Worm (Caenorhabditis elegans) whole organism, L1 larva: ENCODE data around the gene dhs-30.

Experiments used
- ceh-63 ChIP-seq: fragments of 200-800 bp; sonication (Bioruptor generic); optimal IDR thresholded peaks from 2 replicates; lab custom pipeline; 2018; ENCODE audit warnings: mild to moderate bottlenecking, missing genetic modification characterization, missing compliant biosample characterization
- ets-5 ChIP-seq: fragments of 200-800 bp; sonication (Bioruptor generic); IDR thresholded peaks from 2 replicates; pipeline ENCODE4 v1.3.6; 2022; ENCODE audit warnings: missing genetic modification characterization, missing compliant biosample characterization
- hpl-2 ChIP-seq: fragments of 150-350 bp; optimal IDR thresholded peaks from 2 replicates; lab custom pipeline; 2014; ENCODE audit warnings: missing biosample characterization, missing genetic modification reagents, missing genetic modification characterization
- jun-1 ChIP-seq: fragments of 150-350 bp; optimal IDR thresholded peaks from 2 replicates; lab custom pipeline; 2014; ENCODE audit warnings: missing biosample characterization, missing genetic modification reagents, missing genetic modification characterization
- nhr-20 ChIP-seq: sonication (generic microtip); optimal IDR thresholded peaks from 2 replicates; lab custom pipeline; 2016; ENCODE audit warnings: mild to moderate bottlenecking, missing genetic modification characterization, missing compliant biosample characterization
- nhr-76 ChIP-seq: sonication (generic microtip); optimal IDR thresholded peaks from 2 replicates; lab custom pipeline; 2017; ENCODE audit warnings: missing biosample characterization, missing genetic modification characterization
- pag-3 ChIP-seq: sonication (generic microtip); optimal IDR thresholded peaks from 2 replicates; lab custom pipeline; 2017; ENCODE audit warnings: missing genetic modification characterization, mild to moderate bottlenecking, missing compliant biosample characterization, antibody characterized with exemption, borderline replicate concordance; ENCODE audit not compliant: insufficient read depth
- snpc-4 ChIP-seq: fragments of 150-350 bp; optimal IDR thresholded peaks from 2 replicates; lab custom pipeline; 2014; ENCODE audit warnings: missing biosample characterization, missing genetic modification characterization

Gene dhs-30

ce11 chrX:17181220-17181619 is 54.4 kb downstream of the dhs-30 start (continued):
- no peak for TF ChIP-seq nhr-76 (tag; lab: Kevin White, UChicago)
- peak; percentile 1 for TF ChIP-seq pag-3 (tag; lab: Kevin White, UChicago)
- TF ChIP-seq ceh-63, result no peak
- TF ChIP-seq nhr-20 (tag; lab: Kevin White, UChicago), result peak; percentile 65
- TF ChIP-seq hpl-2 (GFP tag; lab: Kevin White, UChicago), result peak; percentile 15
- peak; percentile 86 for TF ChIP-seq jun-1
- TF ChIP-seq ets-5, result no peak
- peak; percentile 41 for TF ChIP-seq snpc-4
- TF ChIP-seq, all 84 proteins: peak for 45
